Worm (Caenorhabditis elegans) whole organism, mixed stage, embryonic: ENCODE results near the gene VY10G11R.1.

ENCODE experiments used
- M03D4.4 ChIP-seq: sonication (generic microtip); optimal IDR thresholded peaks from 2 replicates; lab custom pipeline; 2017; ENCODE audit warnings: mild to moderate bottlenecking, missing genetic modification characterization, missing compliant biosample characterization
- bed-3 ChIP-seq: fragments of 200-800 bp; sonication (Bioruptor generic); optimal IDR thresholded peaks from 3 replicates; lab custom pipeline; 2018; ENCODE audit warnings: mild to moderate bottlenecking, missing genetic modification characterization, moderate library complexity, missing compliant biosample characterization
- blmp-1 ChIP-seq: fragments of 150-350 bp; optimal IDR thresholded peaks from 2 replicates; lab custom pipeline; 2014; ENCODE audit warnings: missing biosample characterization, missing genetic modification characterization
- ceh-39 ChIP-seq: fragments of 150-350 bp; optimal IDR thresholded peaks from 2 replicates; lab custom pipeline; 2014; ENCODE audit warnings: missing biosample characterization, missing genetic modification characterization
- ceh-43 ChIP-seq: fragments of 200-800 bp; sonication (Bioruptor generic); optimal IDR thresholded peaks from 2 replicates; lab custom pipeline; 2018; ENCODE audit warnings: mild to moderate bottlenecking, missing genetic modification characterization, moderate library complexity, missing compliant biosample characterization
- ceh-83 ChIP-seq: fragments of 200-800 bp; sonication (Bioruptor generic); optimal IDR thresholded peaks from 2 replicates; lab custom pipeline; 2018; ENCODE audit warnings: mild to moderate bottlenecking, missing genetic modification characterization, missing compliant biosample characterization
- ces-1 ChIP-seq: fragments of 150-350 bp; optimal IDR thresholded peaks from 2 replicates; lab custom pipeline; 2014; ENCODE audit warnings: missing biosample characterization, missing genetic modification reagents, missing genetic modification characterization
- cnd-1 ChIP-seq: fragments of 200-800 bp; sonication (Bioruptor generic); optimal IDR thresholded peaks from 2 replicates; lab custom pipeline; 2018; ENCODE audit warnings: mild to moderate bottlenecking, missing genetic modification characterization, missing compliant biosample characterization
- drap-1 ChIP-seq: fragments of 200-800 bp; sonication (Bioruptor generic); optimal IDR thresholded peaks from 3 replicates; lab custom pipeline; 2018; ENCODE audit warnings: mild to moderate bottlenecking, missing genetic modification characterization, missing compliant biosample characterization
- elt-1 ChIP-seq: sonication (generic microtip); optimal IDR thresholded peaks from 2 replicates; lab custom pipeline; 2017; ENCODE audit warnings: missing genetic modification characterization, mild to moderate bottlenecking, missing compliant biosample characterization, antibody characterized with exemption, moderate library complexity, borderline replicate concordance; ENCODE audit not compliant: insufficient read depth
- elt-3 ChIP-seq: fragments of 150-350 bp; optimal IDR thresholded peaks from 2 replicates; lab custom pipeline; 2014; ENCODE audit warnings: missing biosample characterization, missing genetic modification characterization
- flh-1 ChIP-seq: fragments of 200-800 bp; sonication (Bioruptor generic); optimal IDR thresholded peaks from 2 replicates; lab custom pipeline; 2018; ENCODE audit warnings: mild to moderate bottlenecking, missing genetic modification characterization, moderate library complexity, missing compliant biosample characterization
- ham-2 ChIP-seq: fragments of 200-800 bp; sonication (Bioruptor generic); optimal IDR thresholded peaks from 2 replicates; lab custom pipeline; 2018; ENCODE audit warnings: mild to moderate bottlenecking, missing genetic modification characterization, missing compliant biosample characterization
- hlh-1 ChIP-seq: fragments of 150-350 bp; optimal IDR thresholded peaks from 2 replicates; lab custom pipeline; 2014; ENCODE audit warnings: missing biosample characterization, missing genetic modification reagents, missing genetic modification characterization
- lin-13 ChIP-seq: fragments of 150-350 bp; optimal IDR thresholded peaks from 2 replicates; lab custom pipeline; 2014; ENCODE audit warnings: missing biosample characterization, missing genetic modification characterization
- lin-32 ChIP-seq: fragments of 200-800 bp; sonication (Bioruptor generic); optimal IDR thresholded peaks from 2 replicates; lab custom pipeline; 2018; ENCODE audit warnings: mild to moderate bottlenecking, missing genetic modification characterization, missing compliant biosample characterization
- lsy-2 ChIP-seq: fragments of 150-350 bp; optimal IDR thresholded peaks from 2 replicates; lab custom pipeline; 2014; ENCODE audit warnings: missing biosample characterization, missing genetic modification characterization
- mab-5 ChIP-seq: fragments of 150-350 bp; optimal IDR thresholded peaks from 2 replicates; lab custom pipeline; 2014; ENCODE audit warnings: missing biosample characterization, missing genetic modification characterization
- mep-1 ChIP-seq: fragments of 150-350 bp; optimal IDR thresholded peaks from 2 replicates; lab custom pipeline; 2017; ENCODE audit warnings: missing biosample characterization, missing genetic modification reagents, missing genetic modification characterization, inconsistent platforms
- mls-2 ChIP-seq: sonication (generic microtip); optimal IDR thresholded peaks from 2 replicates; lab custom pipeline; 2016; ENCODE audit warnings: mild to moderate bottlenecking, missing genetic modification characterization, moderate library complexity, missing compliant biosample characterization
- nhr-12 ChIP-seq: fragments of 150-350 bp; optimal IDR thresholded peaks from 2 replicates; lab custom pipeline; 2014; ENCODE audit warnings: missing biosample characterization, missing genetic modification characterization
- nhr-2 ChIP-seq: fragments of 150-350 bp; optimal IDR thresholded peaks from 2 replicates; lab custom pipeline; 2014; ENCODE audit warnings: missing biosample characterization, missing genetic modification characterization
- nhr-237 ChIP-seq: fragments of 150-350 bp; optimal IDR thresholded peaks from 2 replicates; lab custom pipeline; 2014; ENCODE audit warnings: missing biosample characterization, missing genetic modification characterization
- nhr-28 ChIP-seq: fragments of 150-350 bp; optimal IDR thresholded peaks from 2 replicates; lab custom pipeline; 2014; ENCODE audit warnings: missing biosample characterization, missing genetic modification characterization
- nhr-76 ChIP-seq: sonication (generic microtip); optimal IDR thresholded peaks from 2 replicates; lab custom pipeline; 2017; ENCODE audit warnings: missing biosample characterization, missing genetic modification characterization
- pha-4 ChIP-seq: fragments of 150-350 bp; optimal IDR thresholded peaks from 2 replicates; lab custom pipeline; 2018; ENCODE audit warnings: missing biosample characterization, missing genetic modification reagents, missing genetic modification characterization
- sem-2 ChIP-seq: fragments of 200-800 bp; sonication (Bioruptor generic); optimal IDR thresholded peaks from 2 replicates; lab custom pipeline; 2018; ENCODE audit warnings: mild to moderate bottlenecking, missing genetic modification characterization, missing compliant biosample characterization
- snpc-4 ChIP-seq: fragments of 150-350 bp; optimal IDR thresholded peaks from 2 replicates; lab custom pipeline; 2014; ENCODE audit warnings: missing biosample characterization, missing genetic modification characterization
- sptf-1 ChIP-seq: sonication (generic microtip); optimal IDR thresholded peaks from 2 replicates; lab custom pipeline; 2017; ENCODE audit warnings: mild to moderate bottlenecking, missing genetic modification characterization, moderate library complexity, missing compliant biosample characterization
- tbx-8 ChIP-seq: fragments of 200-800 bp; sonication (Bioruptor generic); optimal IDR thresholded peaks from 2 replicates; lab custom pipeline; 2018; ENCODE audit warnings: mild to moderate bottlenecking, missing genetic modification characterization, moderate library complexity, missing compliant biosample characterization
- unc-120 ChIP-seq: sonication (generic microtip); optimal IDR thresholded peaks from 2 replicates; lab custom pipeline; 2017; ENCODE audit warnings: missing genetic modification characterization, missing compliant biosample characterization; ENCODE audit not compliant: poor library complexity, severe bottlenecking
- unc-39 ChIP-seq: fragments of 150-350 bp; optimal IDR thresholded peaks from 2 replicates; lab custom pipeline; 2014; ENCODE audit warnings: missing biosample characterization, missing genetic modification characterization
- unc-62 ChIP-seq: fragments of 150-350 bp; optimal IDR thresholded peaks from 2 replicates; lab custom pipeline; 2014; ENCODE audit warnings: missing biosample characterization, missing genetic modification reagents, missing genetic modification characterization
- zip-8 ChIP-seq: fragments of 150-350 bp; optimal IDR thresholded peaks from 2 replicates; lab custom pipeline; 2014; ENCODE audit warnings: missing biosample characterization, missing genetic modification characterization
- ztf-11 ChIP-seq: fragments of 150-350 bp; optimal IDR thresholded peaks from 2 replicates; lab custom pipeline; 2014; ENCODE audit warnings: missing biosample characterization, missing genetic modification characterization

VY10G11R.1 gene

ce11 chrIV:16498031-16498442, 27.2 kb upstream of the VY10G11R.1 start:
- peak; percentile 70 for TF ChIP-seq mab-5 (tag; lab: Kevin White, UChicago)
- no peak for TF ChIP-seq tbx-8 (GFP tag; lab: Kevin White, UChicago)
- TF ChIP-seq unc-62 (GFP tag; lab: Kevin White, UChicago), result peak; percentile 97
- peak; percentile 1 for TF ChIP-seq ceh-39 (tag; lab: Kevin White, UChicago)
- TF ChIP-seq snpc-4 (tag; lab: Kevin White, UChicago), result no peak
- no peak for TF ChIP-seq nhr-12 (tag; lab: Kevin White, UChicago)
- TF ChIP-seq nhr-237 (tag; lab: Kevin White, UChicago), result peak; percentile 67
- TF ChIP-seq sem-2 (GFP tag; lab: Kevin White, UChicago), result no peak
- TF ChIP-seq elt-1 (tag; lab: Kevin White, UChicago), result peak; percentile 73
- no peak for TF ChIP-seq ceh-83 (GFP tag; lab: Kevin White, UChicago)
- peak; percentile 17 for TF ChIP-seq blmp-1 (tag; lab: Kevin White, UChicago)
- TF ChIP-seq ztf-11, result no peak
- TF ChIP-seq elt-3, result no peak
- TF ChIP-seq pha-4 (tag; lab: Kevin White, UChicago), result peak; percentile 27
- TF ChIP-seq nhr-2 (tag; lab: Kevin White, UChicago), result no peak
- peak; percentile 96 for TF ChIP-seq ces-1 (GFP tag; lab: Kevin White, UChicago)
- no peak for TF ChIP-seq bed-3 (GFP tag; lab: Kevin White, UChicago)
- TF ChIP-seq ham-2 (GFP tag; lab: Kevin White, UChicago), result peak; percentile 39
- TF ChIP-seq flh-1, result no peak
- TF ChIP-seq mep-1 (tag; lab: Kevin White, UChicago), result no peak
- no peak for TF ChIP-seq lin-32
- TF ChIP-seq nhr-28 (tag; lab: Kevin White, UChicago), result no peak
- TF ChIP-seq ceh-43 (GFP tag; lab: Kevin White, UChicago), result no peak
- peak; percentile 49 for TF ChIP-seq sptf-1 (tag; lab: Kevin White, UChicago)
- peak; percentile 91 for TF ChIP-seq unc-120
- TF ChIP-seq hlh-1 (tag; lab: Kevin White, UChicago), result peak; percentile 30
- TF ChIP-seq drap-1 (GFP tag; lab: Kevin White, UChicago), result no peak
- TF ChIP-seq unc-39 (tag; lab: Kevin White, UChicago), result no peak
- TF ChIP-seq cnd-1, result no peak
- TF ChIP-seq mls-2 (tag; lab: Kevin White, UChicago), result peak; percentile 44
- no peak for TF ChIP-seq nhr-76
- TF ChIP-seq lin-13, result no peak
- TF ChIP-seq zip-8 (tag; lab: Kevin White, UChicago), result no peak
- TF ChIP-seq M03D4.4 (tag; lab: Kevin White, UChicago), result peak; percentile 68
- TF ChIP-seq lsy-2 (tag; lab: Kevin White, UChicago), result peak; percentile 13

ce11 chrIV:16496491-16496890, 25.7 kb upstream of the VY10G11R.1 start:
- TF ChIP-seq mab-5 (tag; lab: Kevin White, UChicago) (peak; percentile 42), ceh-39 (tag; lab: Kevin White, UChicago) (no peak), unc-62 (GFP tag; lab: Kevin White, UChicago) (peak; percentile 62), ces-1 (GFP tag; lab: Kevin White, UChicago) (peak; percentile 59), unc-120 (peak; percentile 66), drap-1 (GFP tag; lab: Kevin White, UChicago) (no peak)

ce11 chrIV:16494007-16494406, 23.2 kb upstream of the VY10G11R.1 start:
- peak; percentile 77 for TF ChIP-seq ces-1 (GFP tag; lab: Kevin White, UChicago)
- TF ChIP-seq zip-8 (tag; lab: Kevin White, UChicago), result no peak

ce11 chrIV:16492937-16493336, 22.1 kb upstream of the VY10G11R.1 start:
- TF ChIP-seq ceh-83 (GFP tag; lab: Kevin White, UChicago), result no peak
- TF ChIP-seq blmp-1 (tag; lab: Kevin White, UChicago), result no peak
- no peak for TF ChIP-seq ztf-11
- TF ChIP-seq elt-1 (tag; lab: Kevin White, UChicago), result no peak
- no peak for TF ChIP-seq zip-8 (tag; lab: Kevin White, UChicago)
- TF ChIP-seq lin-32, result no peak
- TF ChIP-seq sptf-1 (tag; lab: Kevin White, UChicago), result no peak
- no peak for TF ChIP-seq snpc-4 (tag; lab: Kevin White, UChicago)
- TF ChIP-seq ham-2 (GFP tag; lab: Kevin White, UChicago), result no peak
- no peak for TF ChIP-seq sem-2 (GFP tag; lab: Kevin White, UChicago)
- TF ChIP-seq M03D4.4 (tag; lab: Kevin White, UChicago), result no peak
- no peak for TF ChIP-seq drap-1 (GFP tag; lab: Kevin White, UChicago)
- no peak for TF ChIP-seq hlh-1 (tag; lab: Kevin White, UChicago)
